Worm (Caenorhabditis elegans): ENCODE data around the gene prcc-1.

ce11 chrIV:13046848-13047247 is 46.7 kb downstream of the prcc-1 start, which contains the start of gene scl-9:
- no peak for TF ChIP-seq rnt-1 (tag; optimal IDR thresholded peaks at IDR 0.05)
- TF ChIP-seq mec-3 (tag; optimal IDR thresholded peaks at IDR 0.05; ENCODE audit: borderline replicate concordance): no peak
- TF ChIP-seq pha-4 (tag; optimal IDR thresholded peaks at IDR 0.05): no peak
- no peak for TF ChIP-seq elt-2 (tag; optimal IDR thresholded peaks at IDR 0.05)
- TF ChIP-seq nhr-232 (tag; optimal IDR thresholded peaks at IDR 0.05): no peak
- TF ChIP-seq ama-1 (optimal IDR thresholded peaks at IDR 0.05): no peak
- TF ChIP-seq ceh-24 (tag; optimal IDR thresholded peaks at IDR 0.05): no peak
- TF ChIP-seq hlh-6 (tag; optimal IDR thresholded peaks at IDR 0.05): no peak
- TF ChIP-seq pag-3 (tag; optimal IDR thresholded peaks at IDR 0.05; ENCODE audit: borderline replicate concordance): no peak
